Fruit fly (Drosophila melanogaster) whole organism, embryonic: ENCODE results near the gene MtnF.
A peak's percentile ranks its signal among the peaks of the same experiment; 100 is the strongest.

Experiments
- Blimp-1 ChIP-seq: fragments of 200-800 bp; sonication (Bioruptor generic); optimal IDR thresholded peaks from 3 replicates; lab custom pipeline; 2018; ENCODE audit warnings: missing biosample characterization, missing genetic modification characterization, mild to moderate bottlenecking, moderate library complexity, missing genetic modification reagents
- CG11085 ChIP-seq: fragments of 200-800 bp; sonication (Bioruptor generic); IDR thresholded peaks from 2 replicates; pipeline ENCODE4 v1.3.6; 2022; ENCODE audit warnings: missing biosample characterization, missing genetic modification characterization
- CG11093 ChIP-seq: fragments of 200-800 bp; sonication (Bioruptor generic); IDR thresholded peaks from 3 replicates; pipeline ENCODE4 v1.3.6; 2022; ENCODE audit warnings: missing biosample characterization, missing genetic modification characterization
- CG11504 ChIP-seq: fragments of 200-800 bp; sonication (Bioruptor generic); optimal IDR thresholded peaks from 3 replicates; lab custom pipeline; 2019; ENCODE audit warnings: missing biosample characterization, mild to moderate bottlenecking, missing genetic modification characterization, moderate library complexity
- CG13296 ChIP-seq: fragments of 200-800 bp; sonication (Bioruptor generic); optimal IDR thresholded peaks from 3 replicates; lab custom pipeline; 2018; ENCODE audit warnings: missing biosample characterization, mild to moderate bottlenecking, missing genetic modification characterization
- CG14014 ChIP-seq: fragments of 200-800 bp; sonication (Bioruptor generic); IDR thresholded peaks from 2 replicates; pipeline ENCODE4 v1.3.6; 2022; ENCODE audit warnings: missing biosample characterization, missing genetic modification characterization
- CG14667 ChIP-seq: fragments of 200-800 bp; sonication (Bioruptor generic); IDR thresholded peaks from 2 replicates; pipeline ENCODE4 v1.3.6; 2022; ENCODE audit warnings: missing biosample characterization, missing genetic modification characterization
- CG15479 ChIP-seq: fragments of 200-800 bp; sonication (Bioruptor generic); optimal IDR thresholded peaks from 3 replicates; lab custom pipeline; 2019; ENCODE audit warnings: missing biosample characterization, mild to moderate bottlenecking, missing genetic modification characterization, moderate library complexity
- CG15514 ChIP-seq: fragments of 200-800 bp; sonication (Bioruptor generic); optimal IDR thresholded peaks from 3 replicates; lab custom pipeline; 2017; ENCODE audit warnings: missing biosample characterization, missing genetic modification characterization, mild to moderate bottlenecking, moderate library complexity, missing genetic modification reagents
- CG17568 ChIP-seq: fragments of 200-800 bp; sonication (Bioruptor generic); optimal IDR thresholded peaks from 2 replicates; lab custom pipeline; 2018; ENCODE audit warnings: missing biosample characterization, mild to moderate bottlenecking, missing genetic modification characterization, moderate library complexity
- CG17912 ChIP-seq: fragments of 200-800 bp; sonication (Bioruptor generic); optimal IDR thresholded peaks from 2 replicates; lab custom pipeline; 2018; ENCODE audit warnings: missing biosample characterization, mild to moderate bottlenecking, missing genetic modification characterization
- CG2120 ChIP-seq: fragments of 200-800 bp; sonication (Bioruptor generic); optimal IDR thresholded peaks from 3 replicates; lab custom pipeline; 2016; ENCODE audit warnings: missing biosample characterization, missing genetic modification characterization
- CG2202 ChIP-seq: fragments of 200-800 bp; sonication (Bioruptor generic); optimal IDR thresholded peaks from 2 replicates; lab custom pipeline; 2018; ENCODE audit warnings: missing biosample characterization, mild to moderate bottlenecking, missing genetic modification characterization
- CG30020 ChIP-seq: fragments of 200-800 bp; optimal IDR thresholded peaks from 2 replicates; lab custom pipeline; 2019; ENCODE audit warnings: missing biosample characterization, mild to moderate bottlenecking, missing genetic modification characterization, moderate library complexity
- CG30403 ChIP-seq: fragments of 200-800 bp; sonication (Bioruptor generic); optimal IDR thresholded peaks from 3 replicates; lab custom pipeline; 2016; ENCODE audit warnings: missing biosample characterization, missing genetic modification characterization
- CG31224 ChIP-seq: fragments of 200-800 bp; sonication (Bioruptor generic); IDR thresholded peaks from 2 replicates; pipeline ENCODE4 v1.3.6; 2022; ENCODE audit warnings: missing biosample characterization, missing genetic modification characterization
- CG34224 ChIP-seq: fragments of 200-800 bp; sonication (Bioruptor generic); IDR thresholded peaks from 3 replicates; pipeline ENCODE4 v1.3.6; 2022; ENCODE audit warnings: missing biosample characterization, missing genetic modification characterization; ENCODE audit not compliant: partially characterized antibody
- CG43689 ChIP-seq: fragments of 200-800 bp; sonication (Bioruptor generic); IDR thresholded peaks from 2 replicates; pipeline ENCODE4 v1.3.6; 2022; ENCODE audit warnings: missing biosample characterization, missing genetic modification characterization
- CG6654 ChIP-seq: fragments of 200-800 bp; sonication (Bioruptor generic); optimal IDR thresholded peaks from 2 replicates; lab custom pipeline; 2017; ENCODE audit warnings: missing biosample characterization, mild to moderate bottlenecking, missing genetic modification characterization
- CG7556 ChIP-seq: fragments of 200-800 bp; sonication (Bioruptor generic); optimal IDR thresholded peaks from 2 replicates; lab custom pipeline; 2017; ENCODE audit warnings: missing biosample characterization, mild to moderate bottlenecking, missing genetic modification characterization
- CG7839 ChIP-seq: fragments of 200-800 bp; sonication (Bioruptor generic); optimal IDR thresholded peaks from 3 replicates; lab custom pipeline; 2018; ENCODE audit warnings: missing biosample characterization, mild to moderate bottlenecking, missing genetic modification characterization, moderate library complexity
- CG9797 ChIP-seq: fragments of 200-800 bp; sonication (Bioruptor generic); optimal IDR thresholded peaks from 3 replicates; lab custom pipeline; 2018; ENCODE audit warnings: missing biosample characterization, mild to moderate bottlenecking, missing genetic modification characterization
- Deaf1 ChIP-seq: fragments of 200-800 bp; optimal IDR thresholded peaks from 3 replicates; lab custom pipeline; 2019; ENCODE audit warnings: missing biosample characterization, mild to moderate bottlenecking, missing genetic modification characterization, moderate library complexity
- Dll ChIP-seq: fragments of 200-800 bp; sonication (Bioruptor generic); IDR thresholded peaks from 4 replicates; pipeline ENCODE4 v1.3.6; 2022; ENCODE audit warnings: missing biosample characterization, missing genetic modification characterization; ENCODE audit not compliant: partially characterized antibody
- HLH4C ChIP-seq: fragments of 200-800 bp; sonication (Bioruptor generic); IDR thresholded peaks from 3 replicates; pipeline ENCODE4 v1.3.6; 2022; ENCODE audit warnings: missing biosample characterization, missing genetic modification characterization; ENCODE audit not compliant: partially characterized antibody
- Hr39 ChIP-seq: fragments of >200 bp; optimal IDR thresholded peaks from 2 replicates; lab custom pipeline; 2017
- MBD-R2 ChIP-seq: fragments of 200-800 bp; sonication (Bioruptor generic); IDR thresholded peaks from 2 replicates; pipeline ENCODE4 v1.3.6; 2022; ENCODE audit warnings: missing biosample characterization, missing genetic modification characterization
- Mrtf ChIP-seq: fragments of 200-800 bp; sonication (Bioruptor generic); IDR thresholded peaks from 3 replicates; pipeline ENCODE4 v1.3.6; 2022; ENCODE audit warnings: missing biosample characterization, missing genetic modification characterization
- Myb ChIP-seq: fragments of 200-800 bp; sonication (Bioruptor generic); optimal IDR thresholded peaks from 2 replicates; lab custom pipeline; 2016; ENCODE audit warnings: missing biosample characterization, missing genetic modification characterization
- Opbp ChIP-seq: fragments of 200-800 bp; sonication (Bioruptor generic); IDR thresholded peaks from 3 replicates; pipeline ENCODE4 v1.3.6; 2022; ENCODE audit warnings: missing biosample characterization, missing genetic modification characterization; ENCODE audit not compliant: partially characterized antibody
- Poxn ChIP-seq: fragments of 200-800 bp; sonication (Bioruptor generic); IDR thresholded peaks from 2 replicates; pipeline ENCODE4 v1.3.6; 2022; ENCODE audit warnings: missing biosample characterization, missing genetic modification characterization
- Scr ChIP-seq: fragments of 200-800 bp; sonication (Bioruptor generic); IDR thresholded peaks from 2 replicates; pipeline ENCODE4 v1.3.6; 2022; ENCODE audit warnings: missing biosample characterization, missing genetic modification characterization; ENCODE audit not compliant: partially characterized antibody
- ash1 ChIP-seq: fragments of 200-800 bp; sonication (Bioruptor generic); optimal IDR thresholded peaks from 2 replicates; lab custom pipeline; 2018; ENCODE audit warnings: missing biosample characterization, mild to moderate bottlenecking, missing genetic modification characterization
- bab2 ChIP-seq: fragments of 200-800 bp; sonication (Bioruptor generic); optimal IDR thresholded peaks from 2 replicates; lab custom pipeline; 2016; ENCODE audit warnings: missing biosample characterization, missing genetic modification characterization
- ems ChIP-seq: fragments of 200-800 bp; sonication (Bioruptor generic); optimal IDR thresholded peaks from 3 replicates; lab custom pipeline; 2016; ENCODE audit warnings: missing biosample characterization, missing genetic modification characterization
- ftz-f1 ChIP-seq: fragments of 200-800 bp; sonication (Bioruptor generic); optimal IDR thresholded peaks from 2 replicates; lab custom pipeline; 2016; ENCODE audit warnings: missing biosample characterization, missing genetic modification characterization
- gcm2 ChIP-seq: fragments of 200-800 bp; sonication (Bioruptor generic); optimal IDR thresholded peaks from 2 replicates; lab custom pipeline; 2016; ENCODE audit warnings: missing biosample characterization, missing genetic modification characterization
- gsb ChIP-seq: fragments of 200-800 bp; sonication (Bioruptor generic); IDR thresholded peaks from 2 replicates; pipeline ENCODE4 v1.3.6; 2022; ENCODE audit warnings: missing biosample characterization, missing genetic modification characterization
- ken ChIP-seq: fragments of 200-800 bp; sonication (Bioruptor generic); IDR thresholded peaks from 3 replicates; pipeline ENCODE4 v1.3.6; 2022; ENCODE audit warnings: missing biosample characterization, missing genetic modification characterization
- luna ChIP-seq: fragments of 200-800 bp; sonication (Bioruptor generic); optimal IDR thresholded peaks from 2 replicates; lab custom pipeline; 2016; ENCODE audit warnings: missing biosample characterization, missing genetic modification characterization
- otp ChIP-seq: fragments of 200-800 bp; sonication (Bioruptor generic); IDR thresholded peaks from 3 replicates; pipeline ENCODE4, ENCODE4 v1.3.6; 2022; ENCODE audit warnings: missing biosample characterization, missing genetic modification characterization
- ranshi ChIP-seq: fragments of 200-800 bp; sonication (Bioruptor generic); IDR thresholded peaks from 2 replicates; pipeline ENCODE4 v1.3.6; 2022; ENCODE audit warnings: missing biosample characterization, missing genetic modification characterization
- ro ChIP-seq: fragments of 200-800 bp; sonication (Bioruptor generic); IDR thresholded peaks from 2 replicates; pipeline ENCODE4 v1.3.6; 2022; ENCODE audit warnings: missing biosample characterization, missing genetic modification characterization
- row ChIP-seq: fragments of 200-800 bp; sonication (Bioruptor generic); IDR thresholded peaks from 3 replicates; pipeline ENCODE4 v1.3.6; 2022; ENCODE audit warnings: missing biosample characterization, missing genetic modification characterization
- sqz ChIP-seq: fragments of 200-800 bp; sonication (Bioruptor generic); optimal IDR thresholded peaks from 3 replicates; lab custom pipeline; 2018; ENCODE audit warnings: missing biosample characterization, mild to moderate bottlenecking, missing genetic modification characterization
- stwl ChIP-seq: fragments of 200-800 bp; sonication (Bioruptor generic); optimal IDR thresholded peaks from 3 replicates; lab custom pipeline; 2018; ENCODE audit warnings: missing biosample characterization, mild to moderate bottlenecking, missing genetic modification characterization, moderate library complexity
- tin ChIP-seq: fragments of 200-800 bp; sonication (Bioruptor generic); optimal IDR thresholded peaks from 3 replicates; lab custom pipeline; 2016; ENCODE audit warnings: missing biosample characterization, missing genetic modification characterization
- tio ChIP-seq: fragments of 200-800 bp; sonication (Bioruptor generic); optimal IDR thresholded peaks from 2 replicates; lab custom pipeline; 2017; ENCODE audit warnings: missing biosample characterization, missing genetic modification characterization, inconsistent platforms
- unpg ChIP-seq: fragments of 200-800 bp; sonication (Bioruptor generic); optimal IDR thresholded peaks from 3 replicates; lab custom pipeline; 2018; ENCODE audit warnings: missing biosample characterization, mild to moderate bottlenecking, missing genetic modification characterization, moderate library complexity
- usp ChIP-seq: fragments of >200 bp; optimal IDR thresholded peaks from 2 replicates; lab custom pipeline; 2017; ENCODE audit warnings: missing biosample characterization, missing genetic modification characterization
- vnd ChIP-seq: fragments of 200-800 bp; sonication (Bioruptor generic); IDR thresholded peaks from 3 replicates; pipeline ENCODE4 v1.3.6; 2022; ENCODE audit warnings: missing biosample characterization, missing genetic modification characterization; ENCODE audit not compliant: partially characterized antibody

Gene MtnF

DNA sequence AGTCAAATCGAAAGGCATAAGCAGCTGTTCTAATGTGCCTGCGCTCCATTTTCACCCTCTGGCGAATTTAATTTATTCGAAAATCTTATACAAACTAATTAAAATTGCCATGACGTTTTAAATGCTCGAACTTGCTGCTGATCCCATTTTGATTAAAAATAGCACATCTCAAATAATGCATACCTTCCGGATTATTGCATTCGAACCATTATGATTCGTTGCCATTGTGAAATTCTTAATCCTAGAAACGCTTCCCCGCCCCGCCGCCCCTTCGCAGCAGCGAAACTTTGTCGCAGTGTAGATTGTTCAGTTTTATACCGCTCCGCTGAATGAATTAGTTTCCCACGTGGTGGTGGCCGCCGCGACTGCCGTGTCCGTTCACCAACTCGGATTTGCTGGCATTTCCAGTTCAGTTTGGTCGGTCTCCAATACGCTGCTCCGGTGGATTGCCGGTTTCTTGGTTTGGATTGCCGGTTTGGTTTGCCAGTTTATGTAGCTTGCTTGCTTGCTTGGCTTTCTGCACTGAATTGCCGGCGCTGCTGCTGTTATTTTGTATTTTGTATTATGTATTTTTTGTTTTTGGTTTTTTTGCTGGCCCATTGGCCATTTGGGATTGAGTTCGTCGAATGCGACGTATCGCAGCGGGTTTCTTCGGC lies 36.3 kb downstream of the MtnF start (continued):
- TF ChIP-seq CG34224 (no peak), tio (GFP tag; lab: Kevin White, UChicago) (no peak), Scr (GFP tag; lab: Robert Waterston, UW) (no peak), MBD-R2 (no peak), sqz (no peak), CG15514 (GFP tag; lab: Kevin White, UChicago) (no peak), CG2120 (GFP tag; lab: Kevin White, UChicago) (no peak), ems (GFP tag; lab: Kevin White, UChicago) (no peak), Blimp-1 (GFP tag; lab: Kevin White, UChicago) (peak; percentile 24), CG17568 (no peak), ken (GFP tag; lab: Robert Waterston, UW) (no peak), CG11504 (tag; lab: Kevin White, UChicago) (peak; percentile 62), CG31224 (GFP tag; lab: Robert Waterston, UW) (no peak), CG7556 (GFP tag; lab: Kevin White, UChicago) (peak; percentile 32), stwl (tag; lab: Kevin White, UChicago) (no peak), vnd (GFP tag; lab: Robert Waterston, UW) (no peak), CG7839 (tag; lab: Kevin White, UChicago) (peak; percentile 24), bab2 (GFP tag; lab: Kevin White, UChicago) (peak; percentile 33), Myb (no peak), ftz-f1 (GFP tag; lab: Kevin White, UChicago) (no peak), row (peak; percentile 32; the same call in 2 of the 3 replicates), unpg (no peak), tin (GFP tag; lab: Kevin White, UChicago) (no peak), CG11093 (GFP tag; lab: Robert Waterston, UW) (no peak), otp (GFP tag; lab: Robert Waterston, UW) (no peak), CG14667 (GFP tag; lab: Robert Waterston, UW) (no peak), CG13296 (GFP tag; lab: Kevin White, UChicago) (no peak), CG30403 (GFP tag; lab: Kevin White, UChicago) (peak; percentile 37), luna (GFP tag; lab: Kevin White, UChicago) (no peak), Hr39 (lab: Kevin White, UChicago) (no peak), CG43689 (GFP tag; lab: Robert Waterston, UW) (no peak), ro (GFP tag; lab: Robert Waterston, UW) (no peak), CG2202 (tag; lab: Kevin White, UChicago) (no peak), CG6654 (GFP tag; lab: Kevin White, UChicago) (no peak), ranshi (GFP tag; lab: Robert Waterston, UW) (no peak), HLH4C (GFP tag; lab: Robert Waterston, UW) (no peak), Deaf1 (no peak), CG14014 (GFP tag; lab: Robert Waterston, UW) (no peak), gsb (GFP tag; lab: Robert Waterston, UW) (no peak), CG30020 (tag; lab: Kevin White, UChicago) (no peak), Dll (GFP tag; lab: Robert Waterston, UW) (no peak), CG11085 (GFP tag; lab: Robert Waterston, UW) (no peak), ash1 (GFP tag; lab: Kevin White, UChicago) (no peak), CG9797 (GFP tag; lab: Kevin White, UChicago) (no peak), gcm2 (GFP tag; lab: Kevin White, UChicago) (no peak), CG15479 (GFP tag; lab: Kevin White, UChicago) (no peak), Opbp (GFP tag; lab: Robert Waterston, UW) (no peak), CG17912 (GFP tag; lab: Kevin White, UChicago) (no peak), Mrtf (GFP tag; lab: Robert Waterston, UW) (no peak), Poxn (GFP tag; lab: Robert Waterston, UW) (no peak), usp (GFP tag; lab: Kevin White, UChicago) (no peak)
